Worm (Caenorhabditis elegans) whole organism, L4 larva: Measurements from ENCODE around the gene Y47A7.2.

Source experiments
- daf-16 ChIP-seq, 3 experiments: sonication (generic microtip); optimal IDR thresholded peaks; 2 replicates each; lab custom pipeline; 2016 to 2017; ENCODE audit warnings: missing genetic modification characterization in 3 of 3, missing genetic modification reagents in 3 of 3, mild to moderate bottlenecking in 2 of 3, missing compliant biosample characterization in 2 of 3, missing biosample characterization in 1 of 3, moderate library complexity in 1 of 3
- fkh-10 ChIP-seq: fragments of 150-350 bp; optimal IDR thresholded peaks from 2 replicates; lab custom pipeline; 2014; ENCODE audit warnings: missing biosample characterization, missing genetic modification reagents, missing genetic modification characterization
- hlh-11 ChIP-seq: fragments of 200-800 bp; sonication (Bioruptor generic); optimal IDR thresholded peaks from 2 replicates; lab custom pipeline; 2018; ENCODE audit warnings: mild to moderate bottlenecking, missing genetic modification characterization, missing compliant biosample characterization
- nhr-11 ChIP-seq: fragments of 150-350 bp; optimal IDR thresholded peaks from 2 replicates; lab custom pipeline; 2014; ENCODE audit warnings: missing biosample characterization, missing genetic modification characterization
- nhr-25 ChIP-seq: sonication (generic microtip); optimal IDR thresholded peaks from 2 replicates; lab custom pipeline; 2017; ENCODE audit warnings: missing genetic modification characterization, mild to moderate bottlenecking, missing compliant biosample characterization, antibody characterized with exemption, moderate library complexity, borderline replicate concordance; ENCODE audit not compliant: insufficient read depth
- nhr-77 ChIP-seq: fragments of 150-350 bp; optimal IDR thresholded peaks from 2 replicates; lab custom pipeline; 2014; ENCODE audit warnings: missing biosample characterization, missing genetic modification characterization
- snpc-4 ChIP-seq: fragments of 150-350 bp; optimal IDR thresholded peaks from 2 replicates; lab custom pipeline; 2014; ENCODE audit warnings: missing biosample characterization, missing genetic modification characterization
- zag-1 ChIP-seq: fragments of 150-350 bp; optimal IDR thresholded peaks from 2 replicates; lab custom pipeline; 2014; ENCODE audit warnings: missing biosample characterization, missing genetic modification characterization

DNA sequence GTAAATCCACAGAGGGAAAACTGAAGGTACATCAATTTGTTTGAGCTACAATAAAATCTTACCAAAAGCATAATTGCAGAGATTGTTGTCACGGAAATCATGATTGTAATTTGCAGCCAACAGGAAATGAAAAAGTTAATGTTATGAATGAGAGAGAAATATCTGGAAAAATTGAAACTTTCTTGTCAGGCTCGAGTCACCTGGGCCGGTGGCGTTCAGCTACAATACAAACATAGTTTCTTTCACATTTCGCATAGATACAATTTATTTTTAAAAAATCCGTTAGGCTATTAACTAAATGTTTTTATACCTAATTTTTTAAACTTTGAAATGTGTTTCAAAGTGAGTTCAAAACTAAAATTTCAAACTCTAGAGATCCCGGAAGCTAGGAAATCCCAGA, 40.5 kb downstream of the Y47A7.2 start, which contains the start of gene srx-39:
- no peak for TF ChIP-seq zag-1 (tag; lab: Kevin White, UChicago)
- no peak for TF ChIP-seq nhr-25 (tag; lab: Kevin White, UChicago)
- TF ChIP-seq nhr-77 (tag; lab: Kevin White, UChicago): no peak
- TF ChIP-seq nhr-11: no peak
- no peak for TF ChIP-seq fkh-10 (GFP tag; lab: Kevin White, UChicago)
- no peak for TF ChIP-seq hlh-11 (tag; lab: Kevin White, UChicago)
- TF ChIP-seq daf-16 (GFP tag; optimal IDR thresholded peaks at IDR 0.05; lab: Kevin White, UChicago): no peak
- no peak for TF ChIP-seq daf-16 (tag; optimal IDR thresholded peaks at IDR 0.05; lab: Kevin White, UChicago)
- TF ChIP-seq snpc-4 (tag; lab: Kevin White, UChicago): no peak
